Worm (Caenorhabditis elegans) whole organism, L4 larva: ENCODE data around the gene lars-1.

Experiments
- D1046.2 ChIP-seq: fragments of 200-800 bp; sonication (Bioruptor generic); IDR thresholded peaks from 2 replicates; pipeline ENCODE4 v1.3.6; 2022; ENCODE audit warnings: missing genetic modification characterization, missing compliant biosample characterization
- F44E2.7 ChIP-seq: fragments of 200-800 bp; sonication (Bioruptor generic); IDR thresholded peaks from 2 replicates; pipeline ENCODE4 v2.1.2; 2022; ENCODE audit warnings: missing genetic modification characterization, missing compliant biosample characterization
- F49E8.2 ChIP-seq: sonication (generic microtip); optimal IDR thresholded peaks from 2 replicates; lab custom pipeline; 2016; ENCODE audit warnings: missing compliant biosample characterization, mild to moderate bottlenecking, missing genetic modification characterization, borderline replicate concordance
- T20F7.1 ChIP-seq: fragments of 200-800 bp; sonication (Bioruptor generic); optimal IDR thresholded peaks from 2 replicates; lab custom pipeline; 2018; ENCODE audit warnings: mild to moderate bottlenecking, missing genetic modification characterization, missing compliant biosample characterization
- Y75B8A.6 ChIP-seq: fragments of 200-800 bp; sonication (Bioruptor generic); IDR thresholded peaks from 2 replicates; pipeline ENCODE4 v1.3.6; 2022; ENCODE audit warnings: missing genetic modification reagents, missing genetic modification characterization, missing compliant biosample characterization
- ZK546.5 ChIP-seq, 2 experiments: sonication (generic microtip); optimal IDR thresholded peaks; 2 replicates each; lab custom pipeline; 2017; ENCODE audit warnings: missing biosample characterization in 2 of 2, missing genetic modification characterization in 2 of 2
- attf-4 ChIP-seq: sonication (generic microtip); optimal IDR thresholded peaks from 3 replicates; lab custom pipeline; 2017; ENCODE audit warnings: missing biosample characterization, missing genetic modification characterization
- ceh-28 ChIP-seq: fragments of 150-350 bp; optimal IDR thresholded peaks from 2 replicates; lab custom pipeline; 2014; ENCODE audit warnings: missing biosample characterization, missing genetic modification reagents, missing genetic modification characterization
- ceh-44 ChIP-seq: fragments of 200-800 bp; sonication (Bioruptor generic); IDR thresholded peaks from 2 replicates; pipeline ENCODE4 v1.3.6; 2022; ENCODE audit warnings: missing genetic modification reagents, missing genetic modification characterization, missing compliant biosample characterization
- cey-2 ChIP-seq: sonication (generic microtip); optimal IDR thresholded peaks from 3 replicates; lab custom pipeline; 2017; ENCODE audit warnings: missing genetic modification characterization, mild to moderate bottlenecking, missing compliant biosample characterization, antibody characterized with exemption, borderline replicate concordance; ENCODE audit not compliant: insufficient read depth
- fos-1 ChIP-seq: fragments of 150-350 bp; optimal IDR thresholded peaks from 2 replicates; lab custom pipeline; 2014; ENCODE audit warnings: missing biosample characterization, missing genetic modification characterization
- hlh-11 ChIP-seq: fragments of 200-800 bp; sonication (Bioruptor generic); optimal IDR thresholded peaks from 2 replicates; lab custom pipeline; 2018; ENCODE audit warnings: mild to moderate bottlenecking, missing genetic modification characterization, missing compliant biosample characterization
- hlh-30 ChIP-seq: sonication (generic microtip); optimal IDR thresholded peaks from 2 replicates; lab custom pipeline; 2017; ENCODE audit warnings: antibody characterized with exemption, mild to moderate bottlenecking, missing genetic modification characterization, missing compliant biosample characterization; ENCODE audit not compliant: insufficient read depth
- hmg-1.1 ChIP-seq: fragments of 200-800 bp; sonication (Bioruptor generic); IDR thresholded peaks from 2 replicates; pipeline ENCODE4 v1.3.6; 2022; ENCODE audit warnings: missing genetic modification reagents, missing genetic modification characterization, missing compliant biosample characterization
- jun-1 ChIP-seq: fragments of 150-350 bp; optimal IDR thresholded peaks from 2 replicates; lab custom pipeline; 2014; ENCODE audit warnings: missing biosample characterization, missing genetic modification reagents, missing genetic modification characterization
- lim-7 ChIP-seq: fragments of 200-800 bp; sonication (Bioruptor generic); IDR thresholded peaks from 2 replicates; pipeline ENCODE4 v1.3.6; 2022; ENCODE audit warnings: missing genetic modification characterization, missing compliant biosample characterization
- mdt-29 ChIP-seq: fragments of 200-800 bp; sonication (Bioruptor generic); IDR thresholded peaks from 2 replicates; pipeline ENCODE4 v1.3.6; 2022; ENCODE audit warnings: missing genetic modification reagents, missing genetic modification characterization, missing compliant biosample characterization
- mes-2 ChIP-seq: sonication (generic microtip); optimal IDR thresholded peaks from 2 replicates; lab custom pipeline; 2016; ENCODE audit warnings: missing genotype, mild to moderate bottlenecking, missing genetic modification characterization, missing compliant biosample characterization; ENCODE audit not compliant: poor library complexity, severe bottlenecking
- mxl-3 ChIP-seq: fragments of 200-800 bp; sonication (Bioruptor generic); optimal IDR thresholded peaks from 2 replicates; lab custom pipeline; 2018; ENCODE audit warnings: mild to moderate bottlenecking, missing genetic modification characterization, missing compliant biosample characterization
- nhr-10 ChIP-seq: fragments of 150-350 bp; optimal IDR thresholded peaks from 2 replicates; lab custom pipeline; 2014; ENCODE audit warnings: missing biosample characterization, missing genetic modification characterization
- nhr-237 ChIP-seq: sonication (generic microtip); optimal IDR thresholded peaks from 2 replicates; lab custom pipeline; 2017; ENCODE audit warnings: missing biosample characterization, missing genetic modification characterization
- nhr-28 ChIP-seq: fragments of 150-350 bp; optimal IDR thresholded peaks from 2 replicates; lab custom pipeline; 2014; ENCODE audit warnings: missing biosample characterization, missing genetic modification characterization
- nhr-6 ChIP-seq: fragments of 150-350 bp; optimal IDR thresholded peaks from 2 replicates; lab custom pipeline; 2014; ENCODE audit warnings: missing biosample characterization, missing genetic modification characterization
- nhr-76 ChIP-seq: fragments of 150-350 bp; optimal IDR thresholded peaks from 2 replicates; lab custom pipeline; 2014; ENCODE audit warnings: missing biosample characterization, missing genetic modification characterization
- pha-4 ChIP-seq, 2 experiments: fragments of 150-350 bp in 1 of 2; fragments of 200-800 bp in 1 of 2; sonication (Bioruptor generic) in 1 of 2; IDR thresholded peaks in 1 of 2; optimal IDR thresholded peaks in 1 of 2; 2 replicates each; pipeline versions ENCODE4 v1.3.6 to Lab custom; 2014 to 2022; ENCODE audit warnings: missing genetic modification characterization in 2 of 2, missing genetic modification reagents in 2 of 2, missing biosample characterization in 1 of 2, missing compliant biosample characterization in 1 of 2
- spr-1 ChIP-seq: sonication (generic microtip); optimal IDR thresholded peaks from 2 replicates; lab custom pipeline; 2016; ENCODE audit warnings: mild to moderate bottlenecking, missing genetic modification characterization, missing compliant biosample characterization
- spr-3 ChIP-seq: fragments of 200-800 bp; sonication (Bioruptor generic); optimal IDR thresholded peaks from 2 replicates; lab custom pipeline; 2018; ENCODE audit warnings: mild to moderate bottlenecking, missing genetic modification characterization, missing compliant biosample characterization
- tag-97 ChIP-seq: fragments of 200-800 bp; sonication (Bioruptor generic); IDR thresholded peaks from 2 replicates; pipeline ENCODE4 v1.3.6; 2022; ENCODE audit warnings: missing genetic modification characterization, missing compliant biosample characterization
- unc-130 ChIP-seq: sonication (generic microtip); optimal IDR thresholded peaks from 2 replicates; lab custom pipeline; 2016; ENCODE audit warnings: missing genetic modification reagents, missing genetic modification characterization, missing compliant biosample characterization
- vab-7 ChIP-seq: fragments of 200-800 bp; sonication (Bioruptor generic); IDR thresholded peaks from 2 replicates; pipeline ENCODE4 v1.3.6; 2022; ENCODE audit warnings: missing genetic modification reagents, missing genetic modification characterization, missing compliant biosample characterization
- zag-1 ChIP-seq: fragments of 150-350 bp; optimal IDR thresholded peaks from 2 replicates; lab custom pipeline; 2014; ENCODE audit warnings: missing biosample characterization, missing genetic modification characterization
- zfp-3 ChIP-seq: fragments of 200-800 bp; sonication (Bioruptor generic); conservative IDR thresholded peaks from 2 replicates; pipeline ENCODE4 v1.3.6; 2022; ENCODE audit warnings: missing genetic modification reagents, missing genetic modification characterization, missing compliant biosample characterization
- ztf-11 ChIP-seq: fragments of 150-350 bp; optimal IDR thresholded peaks from 2 replicates; lab custom pipeline; 2014; ENCODE audit warnings: missing biosample characterization, missing genetic modification characterization

The lars-1 gene

DNA sequence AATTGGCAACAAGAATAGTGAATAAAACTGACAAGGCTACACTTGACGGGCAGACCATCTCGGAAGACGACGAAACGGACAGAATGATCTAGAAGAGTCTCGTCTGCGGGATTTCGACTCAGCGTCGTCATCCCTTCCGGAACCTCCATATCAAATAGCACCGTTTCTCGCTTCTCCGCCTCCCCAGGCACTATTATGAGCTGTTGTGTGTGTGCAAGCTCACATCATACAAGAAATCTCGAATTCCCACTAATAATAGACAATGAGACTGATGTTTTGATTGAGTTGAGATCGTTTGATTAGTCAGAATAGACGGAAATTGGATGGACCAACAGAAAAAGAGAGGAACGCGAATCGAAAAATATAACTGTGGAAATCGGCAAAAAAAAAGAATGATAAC lies 3.6 kb upstream of the lars-1 start, which contains the start of gene spp-28:
Gene spp-28, minus strand, starts transcription at position 101 of the 400 bp plus-strand sequence.
- no peak for TF ChIP-seq cey-2 (tag; lab: Kevin White, UChicago)

DNA sequence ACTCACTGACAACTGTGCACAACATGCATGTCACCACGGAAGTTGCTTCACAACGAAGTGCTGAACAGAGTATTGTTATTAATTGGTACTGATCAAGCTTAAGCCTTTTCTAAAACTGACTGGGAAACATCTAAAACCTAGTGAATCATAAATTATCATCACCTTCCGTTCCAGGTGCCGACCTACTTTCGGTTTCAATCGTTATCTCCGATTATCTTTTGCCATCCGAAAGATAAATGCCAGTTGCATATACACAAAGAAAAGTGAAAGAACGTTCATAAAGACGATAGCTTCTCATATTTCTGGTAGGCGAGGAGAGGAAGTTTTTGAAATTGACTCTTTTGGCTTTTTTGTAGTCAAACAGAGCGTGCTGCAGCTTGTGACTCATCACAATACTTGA lies 3.0 kb upstream of the lars-1 start:
- TF ChIP-seq F49E8.2 (tag; lab: Kevin White, UChicago) (no peak), nhr-28 (tag; lab: Kevin White, UChicago) (peak; percentile 0), hlh-11 (tag; lab: Kevin White, UChicago) (peak; percentile 6)
- TF ChIP-seq, all 104 proteins: peak for 2

DNA sequence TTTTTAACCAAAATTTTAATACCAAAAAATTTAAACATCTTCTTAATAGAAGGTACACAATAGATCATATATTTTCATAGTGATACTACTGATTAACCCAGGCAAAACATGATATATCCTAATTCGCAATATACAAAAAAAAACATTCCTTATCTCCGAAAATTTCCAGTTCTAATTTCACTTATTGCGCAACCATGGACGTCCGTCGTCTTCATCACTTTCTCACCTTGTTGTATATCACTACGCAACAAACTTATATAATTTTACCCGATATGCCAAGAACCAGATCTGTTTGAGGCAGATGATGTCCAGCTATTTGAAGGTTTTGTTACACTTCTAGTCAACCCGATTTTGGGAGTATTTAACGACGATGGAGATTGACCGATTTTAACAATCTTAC lies 1.2 kb upstream of the lars-1 start, which contains the start of gene R74.2:
Gene R74.2, plus strand, starts transcription at position 316 of the 400 bp plus-strand sequence.
- no peak for TF ChIP-seq spr-1
- peak; percentile 17 for TF ChIP-seq hlh-11 (tag; lab: Kevin White, UChicago)

DNA sequence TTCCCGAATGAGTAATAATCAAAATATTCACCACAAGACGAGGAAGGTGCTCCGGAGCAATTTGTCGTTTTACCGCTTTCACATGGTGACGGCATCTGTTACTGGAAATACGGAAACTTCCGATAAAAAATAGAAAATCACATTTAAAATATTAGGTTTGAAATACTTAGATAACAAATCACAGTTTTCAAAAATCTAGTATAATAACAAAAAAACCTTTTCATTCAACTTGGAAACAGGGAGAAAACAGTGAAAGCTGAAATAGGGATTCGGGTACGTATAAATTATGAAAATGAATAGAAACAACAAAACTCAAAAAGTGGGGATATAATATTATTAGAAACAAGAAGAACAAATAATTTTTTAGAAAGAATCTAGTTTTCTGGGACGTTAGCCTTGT lies 5.3 kb downstream of the lars-1 start, which contains the start of gene C16C10.1:
Gene C16C10.1, minus strand, starts transcription at position 101 of the 400 bp plus-strand sequence.
- TF ChIP-seq nhr-6 (no peak), attf-4 (no peak), zfp-3 (GFP tag; lab: Robert Waterston, UW) (no peak), ZK546.5 (tag; optimal IDR thresholded peaks at IDR 0.05; lab: Kevin White, UChicago) (no peak), zag-1 (tag; lab: Kevin White, UChicago) (no peak), nhr-10 (no peak), spr-3 (GFP tag; lab: Kevin White, UChicago) (no peak), vab-7 (no peak), jun-1 (tag; lab: Kevin White, UChicago) (no peak), hlh-30 (no peak), spr-1 (no peak), ceh-44 (GFP tag; lab: Robert Waterston, UW) (no peak), F49E8.2 (tag; lab: Kevin White, UChicago) (no peak), tag-97 (GFP tag; lab: Robert Waterston, UW) (no peak), lim-7 (GFP tag; lab: Robert Waterston, UW) (no peak), ceh-28 (no peak), unc-130 (GFP tag; lab: Kevin White, UChicago) (no peak), Y75B8A.6 (no peak)

DNA sequence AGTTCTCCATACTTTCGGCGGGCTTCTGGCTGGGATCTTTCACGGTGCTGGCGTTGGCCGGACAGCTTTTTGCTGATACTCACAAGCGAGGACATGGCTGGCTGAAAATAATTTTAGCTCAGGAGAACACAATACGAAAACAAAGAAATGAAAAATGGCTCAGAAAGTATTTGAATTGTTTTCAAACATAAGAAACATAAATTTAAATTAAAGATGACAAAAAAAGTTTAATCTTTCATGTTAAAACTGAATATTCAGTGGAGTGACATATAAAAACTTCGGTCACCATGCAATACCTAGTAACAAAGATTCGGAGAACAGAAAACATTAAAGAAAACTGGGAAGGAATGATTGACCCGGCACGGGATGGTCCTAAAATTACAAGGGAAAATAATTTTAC lies 8.0 kb downstream of the lars-1 start, which contains the start of gene C16C10.2:
Gene C16C10.2, minus strand, starts transcription at position 101 of the 400 bp plus-strand sequence.
- TF ChIP-seq D1046.2 = no peak
- TF ChIP-seq ztf-11 = no peak
- TF ChIP-seq fos-1 (tag; lab: Kevin White, UChicago) = no peak
- no peak for TF ChIP-seq mxl-3 (GFP tag; lab: Kevin White, UChicago)
- no peak for TF ChIP-seq F44E2.7 (GFP tag; lab: Robert Waterston, UW)
- TF ChIP-seq mdt-29 (GFP tag; lab: Robert Waterston, UW) = no peak
- no peak for TF ChIP-seq hmg-1.1
- TF ChIP-seq T20F7.1 (GFP tag; lab: Kevin White, UChicago) = no peak
- no peak for TF ChIP-seq nhr-76
- no peak for TF ChIP-seq pha-4 (GFP tag; IDR thresholded peaks at IDR 0.05; lab: Robert Waterston, UW)
- TF ChIP-seq pha-4 (tag; optimal IDR thresholded peaks at IDR 0.05; lab: Kevin White, UChicago) = no peak
- no peak for TF ChIP-seq mes-2
- no peak for TF ChIP-seq jun-1 (tag; lab: Kevin White, UChicago)
- no peak for TF ChIP-seq nhr-237 (tag; lab: Kevin White, UChicago)
